Worm (Caenorhabditis elegans): ENCODE results near the gene nca-2.

ce11 chrIII:4965271-4965670, at the start of gene nca-2:
- TF ChIP-seq dpl-1 (GFP tag; optimal IDR thresholded peaks at IDR 0.05): no peak
- TF ChIP-seq unc-130 (GFP tag; optimal IDR thresholded peaks at IDR 0.05): no peak
- no peak for TF ChIP-seq ama-1 (optimal IDR thresholded peaks at IDR 0.05)
- TF ChIP-seq ama-1 (GFP tag; optimal IDR thresholded peaks at IDR 0.05): no peak
- no peak for TF ChIP-seq lag-1 (GFP tag; IDR thresholded peaks at IDR 0.05)
- no peak for TF ChIP-seq ceh-40 (GFP tag; IDR thresholded peaks at IDR 0.05)
- TF ChIP-seq sdz-38 (tag; optimal IDR thresholded peaks at IDR 0.05): no peak
- TF ChIP-seq lsl-1 (GFP tag; optimal IDR thresholded peaks at IDR 0.05): no peak
- no peak for TF ChIP-seq gei-17 (GFP tag; optimal IDR thresholded peaks at IDR 0.05)
- no peak for TF ChIP-seq ztf-26 (tag; optimal IDR thresholded peaks at IDR 0.05)
- no peak for TF ChIP-seq Y56A3A.18 (GFP tag; IDR thresholded peaks at IDR 0.05)
- no peak for TF ChIP-seq unc-62 (GFP tag; optimal IDR thresholded peaks at IDR 0.05)
- TF ChIP-seq F23B12.7 (tag; optimal IDR thresholded peaks at IDR 0.05; ENCODE audit: insufficient read depth): no peak
- TF ChIP-seq snpc-4 (GFP tag; optimal IDR thresholded peaks at IDR 0.05): no peak
- no peak for TF ChIP-seq snpc-4 (tag; optimal IDR thresholded peaks at IDR 0.05)
